Worm (Caenorhabditis elegans): ENCODE results near the gene R04D3.2.
A peak's percentile ranks its signal among the peaks of the same experiment; 100 is the strongest.

R04D3.2 gene

ce11 chrX:13311641-13312423, 25.4 kb upstream of the R04D3.2 start, which contains the start of gene F46G10.1 (continued):
- TF ChIP-seq F10B5.3 (tag; optimal IDR thresholded peaks at IDR 0.05) (no peak), Y75B8A.6 (GFP tag; IDR thresholded peaks at IDR 0.05) (no peak), php-3 (GFP tag; IDR thresholded peaks at IDR 0.05) (peak; percentile 28; the same call in 1 of the 2 replicates), duxl-1 (tag; optimal IDR thresholded peaks at IDR 0.05; ENCODE audit: poor library complexity) (no peak), hlh-11 (tag; optimal IDR thresholded peaks at IDR 0.05) (peak; percentile 47), Y105C5A.15 (GFP tag; IDR thresholded peaks at IDR 0.05) (no peak), zip-11 (GFP tag; IDR thresholded peaks at IDR 0.05) (no peak), lin-1 (GFP tag; IDR thresholded peaks at IDR 0.05) (no peak), hmg-1.1 (GFP tag; IDR thresholded peaks at IDR 0.05) (no peak), R02D3.7 (tag; optimal IDR thresholded peaks at IDR 0.05) (no peak), fkh-10 (GFP tag; optimal IDR thresholded peaks at IDR 0.05) (no peak), daf-8 (GFP tag; IDR thresholded peaks at IDR 0.05) (no peak), unc-130 (GFP tag; optimal IDR thresholded peaks at IDR 0.05) (no peak), daf-19 (GFP tag; conservative IDR thresholded peaks at IDR 0.05) (no peak), mdl-1 (tag; optimal IDR thresholded peaks at IDR 0.05) (peak in 1 of 2 experiments; percentile 13), zip-2 (tag; optimal IDR thresholded peaks at IDR 0.05) (no peak), nhr-237 (tag; optimal IDR thresholded peaks at IDR 0.05) (no peak), rbr-2 (tag; optimal IDR thresholded peaks at IDR 0.05) (no peak), unc-39 (tag; optimal IDR thresholded peaks at IDR 0.05) (no peak), dpl-1 (GFP tag; optimal IDR thresholded peaks at IDR 0.05) (no peak), lin-38 (GFP tag; IDR thresholded peaks at IDR 0.05) (no peak), mep-1 (tag; optimal IDR thresholded peaks at IDR 0.05) (no peak), madf-5 (GFP tag; IDR thresholded peaks at IDR 0.05) (no peak), nhr-10 (tag; optimal IDR thresholded peaks at IDR 0.05) (no peak), nhr-77 (tag; optimal IDR thresholded peaks at IDR 0.05) (peak; percentile 39), ZK337.2 (GFP tag; IDR thresholded peaks at IDR 0.05) (no peak), aha-1 (tag) (peak; percentile 28), ces-1 (GFP tag; optimal IDR thresholded peaks at IDR 0.05) (no peak), Y5F2A.4 (GFP tag; optimal IDR thresholded peaks at IDR 0.05) (no peak), nhr-28 (tag; optimal IDR thresholded peaks at IDR 0.05) (peak; percentile 58), arid-1 (GFP tag; conservative IDR thresholded peaks at IDR 0.05) (no peak), mdt-29 (GFP tag; IDR thresholded peaks at IDR 0.05) (no peak), dve-1 (tag; optimal IDR thresholded peaks at IDR 0.05; ENCODE audit: insufficient read depth) (peak; percentile 70), pha-4 (GFP tag; IDR thresholded peaks at IDR 0.05) (no peak), pha-4 (tag; optimal IDR thresholded peaks at IDR 0.05) (no peak), spr-1 (tag; optimal IDR thresholded peaks at IDR 0.05) (no peak), set-16 (GFP tag; IDR thresholded peaks at IDR 0.05) (no peak), mxl-3 (GFP tag; optimal IDR thresholded peaks at IDR 0.05) (no peak), T20F7.1 (GFP tag; optimal IDR thresholded peaks at IDR 0.05) (no peak), ZK546.5 (tag; optimal IDR thresholded peaks at IDR 0.05) (no peak), nhr-41 (GFP tag; IDR thresholded peaks at IDR 0.05) (no peak), nhr-42 (GFP tag; IDR thresholded peaks at IDR 0.05) (no peak), nhr-48 (tag; optimal IDR thresholded peaks at IDR 0.05) (no peak), madf-9 (GFP tag; conservative IDR thresholded peaks at IDR 0.05) (no peak), egl-27 (tag; optimal IDR thresholded peaks at IDR 0.05) (no peak), zag-1 (tag; optimal IDR thresholded peaks at IDR 0.05) (no peak), nhr-111 (GFP tag; optimal IDR thresholded peaks at IDR 0.05) (no peak), lir-3 (tag; optimal IDR thresholded peaks at IDR 0.05) (no peak), cey-2 (tag; optimal IDR thresholded peaks at IDR 0.05; ENCODE audit: borderline replicate concordance, insufficient read depth) (no peak), jun-1 (tag; optimal IDR thresholded peaks at IDR 0.05) (no peak), F49E8.2 (tag; optimal IDR thresholded peaks at IDR 0.05; ENCODE audit: borderline replicate concordance) (no peak)
